Worm (Caenorhabditis elegans) whole organism, L4 larva: ENCODE measurements around the gene lips-7.

Experiments used
- F26F4.8 ChIP-seq: fragments of 200-800 bp; sonication (Bioruptor generic); conservative IDR thresholded peaks from 2 replicates; pipeline ENCODE4 v1.3.6; 2022; ENCODE audit warnings: missing genetic modification characterization, missing compliant biosample characterization
- F37D6.2 ChIP-seq: sonication (generic microtip); optimal IDR thresholded peaks from 2 replicates; lab custom pipeline; 2016; ENCODE audit warnings: mild to moderate bottlenecking, missing genetic modification characterization, missing compliant biosample characterization
- R02D3.7 ChIP-seq: fragments of 150-350 bp; sonication (generic microtip); optimal IDR thresholded peaks from 3 replicates; lab custom pipeline; 2014; ENCODE audit warnings: missing biosample characterization, missing genetic modification characterization
- ZK337.2 ChIP-seq: fragments of 200-800 bp; sonication (Bioruptor generic); IDR thresholded peaks from 2 replicates; pipeline ENCODE4 v1.3.6; 2022; ENCODE audit warnings: missing genetic modification reagents, missing genetic modification characterization, missing compliant biosample characterization
- ZK546.5 ChIP-seq, 2 experiments: sonication (generic microtip); optimal IDR thresholded peaks; 2 replicates each; lab custom pipeline; 2017; ENCODE audit warnings: missing biosample characterization in 2 of 2, missing genetic modification characterization in 2 of 2
- aha-1 ChIP-seq: fragments of 150-350 bp; peaks from one replicate; lab custom pipeline; 2014; ENCODE audit warnings: missing biosample characterization, missing genetic modification characterization
- arid-1 ChIP-seq: fragments of 200-800 bp; sonication (Bioruptor generic); conservative IDR thresholded peaks from 2 replicates; pipeline ENCODE4 v1.3.6; 2022; ENCODE audit warnings: missing genetic modification reagents, missing genetic modification characterization, missing compliant biosample characterization
- ceh-28 ChIP-seq: fragments of 150-350 bp; optimal IDR thresholded peaks from 2 replicates; lab custom pipeline; 2014; ENCODE audit warnings: missing biosample characterization, missing genetic modification reagents, missing genetic modification characterization
- ceh-62 ChIP-seq: sonication (generic microtip); optimal IDR thresholded peaks from 2 replicates; lab custom pipeline; 2017; ENCODE audit warnings: missing biosample characterization, missing genetic modification characterization
- ces-1 ChIP-seq: fragments of 150-350 bp; sonication (generic microtip); optimal IDR thresholded peaks from 4 replicates; lab custom pipeline; 2014; ENCODE audit warnings: missing biosample characterization, missing genetic modification reagents, missing genetic modification characterization
- cey-2 ChIP-seq: sonication (generic microtip); optimal IDR thresholded peaks from 3 replicates; lab custom pipeline; 2017; ENCODE audit warnings: missing genetic modification characterization, mild to moderate bottlenecking, missing compliant biosample characterization, antibody characterized with exemption, borderline replicate concordance; ENCODE audit not compliant: insufficient read depth
- ctbp-1 ChIP-seq: fragments of 200-800 bp; sonication (Bioruptor generic); IDR thresholded peaks from 2 replicates; pipeline ENCODE4 v1.3.6; 2022; ENCODE audit warnings: missing genetic modification reagents, missing genetic modification characterization, missing compliant biosample characterization
- daf-8 ChIP-seq: fragments of 200-800 bp; sonication (Bioruptor generic); IDR thresholded peaks from 2 replicates; pipeline ENCODE4 v1.3.6; 2022; ENCODE audit warnings: missing genetic modification characterization, missing compliant biosample characterization
- dmd-9 ChIP-seq: fragments of 200-800 bp; sonication (Bioruptor generic); IDR thresholded peaks from 2 replicates; pipeline ENCODE4 v1.3.6; 2022; ENCODE audit warnings: missing genetic modification reagents, missing genetic modification characterization, missing compliant biosample characterization
- duxl-1 ChIP-seq: sonication (generic microtip); optimal IDR thresholded peaks from 2 replicates; lab custom pipeline; 2016; ENCODE audit warnings: mild to moderate bottlenecking, missing genetic modification characterization, moderate library complexity, missing compliant biosample characterization; ENCODE audit not compliant: poor library complexity
- dve-1 ChIP-seq: sonication (generic microtip); optimal IDR thresholded peaks from 2 replicates; lab custom pipeline; 2017; ENCODE audit warnings: antibody characterized with exemption, mild to moderate bottlenecking, missing genetic modification characterization, missing compliant biosample characterization; ENCODE audit not compliant: insufficient read depth
- fos-1 ChIP-seq: fragments of 150-350 bp; optimal IDR thresholded peaks from 2 replicates; lab custom pipeline; 2014; ENCODE audit warnings: missing biosample characterization, missing genetic modification characterization
- gei-8 ChIP-seq: fragments of 200-800 bp; sonication (Bioruptor generic); optimal IDR thresholded peaks from 2 replicates; lab custom pipeline; 2018; ENCODE audit warnings: mild to moderate bottlenecking, missing genetic modification characterization, missing compliant biosample characterization
- hif-1 ChIP-seq, 2 experiments: sonication (generic microtip); optimal IDR thresholded peaks; 2 replicates each; lab custom pipeline; 2016 to 2017; ENCODE audit warnings: missing compliant biosample characterization in 2 of 2, missing genetic modification characterization in 2 of 2, missing genetic modification reagents in 2 of 2, missing genotype in 2 of 2, mild to moderate bottlenecking in 1 of 2
- hlh-30 ChIP-seq: sonication (generic microtip); optimal IDR thresholded peaks from 2 replicates; lab custom pipeline; 2017; ENCODE audit warnings: antibody characterized with exemption, mild to moderate bottlenecking, missing genetic modification characterization, missing compliant biosample characterization; ENCODE audit not compliant: insufficient read depth
- hmg-1.1 ChIP-seq: fragments of 200-800 bp; sonication (Bioruptor generic); IDR thresholded peaks from 2 replicates; pipeline ENCODE4 v1.3.6; 2022; ENCODE audit warnings: missing genetic modification reagents, missing genetic modification characterization, missing compliant biosample characterization
- lin-1 ChIP-seq: fragments of 200-800 bp; sonication (Bioruptor generic); IDR thresholded peaks from 2 replicates; pipeline ENCODE4 v1.3.6; 2022; ENCODE audit warnings: missing genetic modification reagents, missing genetic modification characterization, missing compliant biosample characterization
- lin-29 ChIP-seq: fragments of 200-800 bp; sonication (Bioruptor generic); IDR thresholded peaks from 2 replicates; pipeline ENCODE4 v1.3.6; 2022; ENCODE audit warnings: missing genetic modification reagents, missing genetic modification characterization, missing compliant biosample characterization
- lin-38 ChIP-seq: fragments of 200-800 bp; sonication (Bioruptor generic); IDR thresholded peaks from 2 replicates; pipeline ENCODE4 v1.3.6; 2022; ENCODE audit warnings: missing genetic modification reagents, missing genetic modification characterization, missing compliant biosample characterization
- lin-39 ChIP-seq: fragments of 150-350 bp; optimal IDR thresholded peaks from 2 replicates; lab custom pipeline; 2014; ENCODE audit warnings: missing biosample characterization, missing genetic modification reagents, missing genetic modification characterization
- lsy-2 ChIP-seq, 2 experiments: fragments of 150-350 bp in 1 of 2; sonication (generic microtip) in 1 of 2; optimal IDR thresholded peaks; 2 replicates each; lab custom pipeline; 2014 to 2017; ENCODE audit warnings: missing biosample characterization in 2 of 2, missing genetic modification characterization in 2 of 2
- mdl-1 ChIP-seq, 2 experiments: fragments of 150-350 bp in 1 of 2; sonication (generic microtip) in 1 of 2; optimal IDR thresholded peaks; 2 replicates each; lab custom pipeline; 2014 to 2017; ENCODE audit warnings: missing biosample characterization in 2 of 2, missing genetic modification characterization in 2 of 2
- mep-1 ChIP-seq: fragments of 150-350 bp; sonication (generic microtip); optimal IDR thresholded peaks from 3 replicates; lab custom pipeline; 2014; ENCODE audit warnings: missing biosample characterization, missing genetic modification characterization
- nhr-11 ChIP-seq: fragments of 150-350 bp; optimal IDR thresholded peaks from 2 replicates; lab custom pipeline; 2014; ENCODE audit warnings: missing biosample characterization, missing genetic modification characterization
- nhr-111 ChIP-seq: fragments of 200-800 bp; sonication (Bioruptor generic); optimal IDR thresholded peaks from 2 replicates; lab custom pipeline; 2018; ENCODE audit warnings: mild to moderate bottlenecking, missing genetic modification characterization, missing compliant biosample characterization
- nhr-237 ChIP-seq: sonication (generic microtip); optimal IDR thresholded peaks from 2 replicates; lab custom pipeline; 2017; ENCODE audit warnings: missing biosample characterization, missing genetic modification characterization
- nhr-25 ChIP-seq: sonication (generic microtip); optimal IDR thresholded peaks from 2 replicates; lab custom pipeline; 2017; ENCODE audit warnings: missing genetic modification characterization, mild to moderate bottlenecking, missing compliant biosample characterization, antibody characterized with exemption, moderate library complexity, borderline replicate concordance; ENCODE audit not compliant: insufficient read depth
- nhr-28 ChIP-seq: fragments of 150-350 bp; optimal IDR thresholded peaks from 2 replicates; lab custom pipeline; 2014; ENCODE audit warnings: missing biosample characterization, missing genetic modification characterization
- nhr-77 ChIP-seq: fragments of 150-350 bp; optimal IDR thresholded peaks from 2 replicates; lab custom pipeline; 2014; ENCODE audit warnings: missing biosample characterization, missing genetic modification characterization
- pha-4 ChIP-seq, 2 experiments: fragments of 150-350 bp in 1 of 2; fragments of 200-800 bp in 1 of 2; sonication (Bioruptor generic) in 1 of 2; IDR thresholded peaks in 1 of 2; optimal IDR thresholded peaks in 1 of 2; 2 replicates each; pipeline versions ENCODE4 v1.3.6 to Lab custom; 2014 to 2022; ENCODE audit warnings: missing genetic modification characterization in 2 of 2, missing genetic modification reagents in 2 of 2, missing biosample characterization in 1 of 2, missing compliant biosample characterization in 1 of 2
- pqm-1 ChIP-seq: sonication (generic microtip); optimal IDR thresholded peaks from 2 replicates; lab custom pipeline; 2017; ENCODE audit warnings: missing biosample characterization, missing genetic modification characterization
- skn-1 ChIP-seq: fragments of 150-350 bp; optimal IDR thresholded peaks from 2 replicates; lab custom pipeline; 2014; ENCODE audit warnings: missing biosample characterization, missing genetic modification characterization
- snpc-1.2 ChIP-seq: fragments of 200-800 bp; sonication (Bioruptor generic); IDR thresholded peaks from 2 replicates; pipeline ENCODE4 v1.3.6; 2022; ENCODE audit warnings: missing genetic modification reagents, missing genetic modification characterization, missing compliant biosample characterization
- spr-1 ChIP-seq: sonication (generic microtip); optimal IDR thresholded peaks from 2 replicates; lab custom pipeline; 2016; ENCODE audit warnings: mild to moderate bottlenecking, missing genetic modification characterization, missing compliant biosample characterization
- spr-3 ChIP-seq: fragments of 200-800 bp; sonication (Bioruptor generic); optimal IDR thresholded peaks from 2 replicates; lab custom pipeline; 2018; ENCODE audit warnings: mild to moderate bottlenecking, missing genetic modification characterization, missing compliant biosample characterization
- tag-97 ChIP-seq: fragments of 200-800 bp; sonication (Bioruptor generic); IDR thresholded peaks from 2 replicates; pipeline ENCODE4 v1.3.6; 2022; ENCODE audit warnings: missing genetic modification characterization, missing compliant biosample characterization
- tra-1 ChIP-seq: fragments of 200-800 bp; sonication (Bioruptor generic); IDR thresholded peaks from 2 replicates; pipeline ENCODE4 v1.3.6; 2022; ENCODE audit warnings: missing genetic modification reagents, missing genetic modification characterization, missing compliant biosample characterization
- unc-62 ChIP-seq, 3 experiments: fragments of 150-350 bp in 1 of 3; sonication (generic microtip); optimal IDR thresholded peaks in 2 of 3; peaks in 1 of 3; 1 replicate in 1 of 3; 2 replicates in 2 of 3; lab custom pipeline; 2014 to 2017; ENCODE audit warnings: missing biosample characterization in 3 of 3, missing genetic modification characterization in 3 of 3, missing genetic modification reagents in 3 of 3, missing genotype in 1 of 3
- zfp-3 ChIP-seq: fragments of 200-800 bp; sonication (Bioruptor generic); conservative IDR thresholded peaks from 2 replicates; pipeline ENCODE4 v1.3.6; 2022; ENCODE audit warnings: missing genetic modification reagents, missing genetic modification characterization, missing compliant biosample characterization
- zip-11 ChIP-seq: fragments of 200-800 bp; sonication (Bioruptor generic); IDR thresholded peaks from 2 replicates; pipeline ENCODE4 v1.3.6; 2022; ENCODE audit warnings: missing genetic modification characterization, missing compliant biosample characterization
- zip-2 ChIP-seq: fragments of 150-350 bp; optimal IDR thresholded peaks from 2 replicates; lab custom pipeline; 2014; ENCODE audit warnings: missing biosample characterization, missing genetic modification characterization
- ztf-11 ChIP-seq: fragments of 150-350 bp; optimal IDR thresholded peaks from 2 replicates; lab custom pipeline; 2014; ENCODE audit warnings: missing biosample characterization, missing genetic modification characterization

lips-7 gene

ce11 chrII:601305-601704, 49.7 kb downstream of the lips-7 start (continued):
- TF ChIP-seq spr-3 (GFP tag; lab: Kevin White, UChicago) = no peak
- TF ChIP-seq lin-29 (GFP tag; lab: Robert Waterston, UW) = no peak
- TF ChIP-seq pqm-1 (tag; lab: Kevin White, UChicago) = no peak
- no peak for TF ChIP-seq spr-1 (tag; lab: Kevin White, UChicago)
- TF ChIP-seq lin-39 (tag; lab: Kevin White, UChicago) = no peak
- TF ChIP-seq dve-1 (tag; lab: Kevin White, UChicago) = peak; percentile 67
- TF ChIP-seq mep-1 = peak; percentile 42
- TF ChIP-seq ceh-62 (tag; lab: Kevin White, UChicago) = no peak
- TF ChIP-seq zip-11 (GFP tag; lab: Robert Waterston, UW) = no peak
- TF ChIP-seq tag-97 (GFP tag; lab: Robert Waterston, UW) = no peak
- no peak for TF ChIP-seq dmd-9 (GFP tag; lab: Robert Waterston, UW)
- no peak for TF ChIP-seq lin-38 (GFP tag; lab: Robert Waterston, UW)
- no peak for TF ChIP-seq nhr-25 (tag; lab: Kevin White, UChicago)
- peak in 1 of 2 experiments; percentile 52 for TF ChIP-seq lsy-2 (tag; optimal IDR thresholded peaks at IDR 0.05; lab: Kevin White, UChicago)
- no peak for TF ChIP-seq daf-8 (GFP tag; lab: Robert Waterston, UW)
- no peak for TF ChIP-seq fos-1 (tag; lab: Kevin White, UChicago)
- TF ChIP-seq nhr-237 (tag; lab: Kevin White, UChicago) = no peak
- TF ChIP-seq hmg-1.1 (GFP tag; lab: Robert Waterston, UW) = peak; percentile 17; the same call in 1 of the 2 replicates
- no peak for TF ChIP-seq skn-1
- no peak for TF ChIP-seq pha-4 (GFP tag; IDR thresholded peaks at IDR 0.05; lab: Robert Waterston, UW)
- TF ChIP-seq pha-4 (tag; optimal IDR thresholded peaks at IDR 0.05; lab: Kevin White, UChicago) = peak; percentile 70
- TF ChIP-seq tra-1 (GFP tag; lab: Robert Waterston, UW) = no peak
- no peak for TF ChIP-seq zip-2 (tag; lab: Kevin White, UChicago)
- TF ChIP-seq, all 104 proteins: peak for 9

ce11 chrII:602020-602419, 50.4 kb downstream of the lips-7 start, which contains the start of gene nhl-3:
Gene nhl-3 (minus strand): TSS chrII:602120.
- TF ChIP-seq arid-1 (no peak), ctbp-1 (GFP tag; lab: Robert Waterston, UW) (no peak), F26F4.8 (GFP tag; lab: Robert Waterston, UW) (no peak), nhr-111 (GFP tag; lab: Kevin White, UChicago) (no peak), nhr-11 (tag; lab: Kevin White, UChicago) (no peak), hif-1 (tag; optimal IDR thresholded peaks at IDR 0.05; lab: Kevin White, UChicago) (no peak), ZK337.2 (no peak), nhr-237 (tag; lab: Kevin White, UChicago) (no peak), R02D3.7 (tag; lab: Kevin White, UChicago) (no peak), snpc-1.2 (GFP tag; lab: Robert Waterston, UW) (no peak), ceh-28 (tag; lab: Kevin White, UChicago) (no peak), gei-8 (GFP tag; lab: Kevin White, UChicago) (no peak)

- TF ChIP-seq zfp-3 (GFP tag; lab: Robert Waterston, UW) (no peak), ZK546.5 (tag; optimal IDR thresholded peaks at IDR 0.05; lab: Kevin White, UChicago) (no peak), F37D6.2 (tag; lab: Kevin White, UChicago) (no peak), nhr-77 (tag; lab: Kevin White, UChicago) (no peak), aha-1 (tag; lab: Kevin White, UChicago) (peak; percentile 89), pha-4 (GFP tag; IDR thresholded peaks at IDR 0.05; lab: Robert Waterston, UW) (no peak), pha-4 (tag; optimal IDR thresholded peaks at IDR 0.05; lab: Kevin White, UChicago) (no peak), mdl-1 (tag; optimal IDR thresholded peaks at IDR 0.05; lab: Kevin White, UChicago) (peak in 1 of 2 experiments; percentile 80), lin-29 (GFP tag; lab: Robert Waterston, UW) (no peak), unc-62 (GFP tag; optimal IDR thresholded peaks at IDR 0.05 in 1 of 2; lab: Kevin White, UChicago) (peak in 1 of 2 experiments; percentile 96), unc-62 (tag; optimal IDR thresholded peaks at IDR 0.05; lab: Kevin White, UChicago) (no peak), hlh-30 (tag; lab: Kevin White, UChicago) (peak; percentile 94), ces-1 (no peak), spr-3 (GFP tag; lab: Kevin White, UChicago) (no peak), nhr-28 (tag; lab: Kevin White, UChicago) (peak; percentile 61), duxl-1 (tag; lab: Kevin White, UChicago) (no peak), lin-1 (GFP tag; lab: Robert Waterston, UW) (no peak), cey-2 (tag; lab: Kevin White, UChicago) (no peak), ztf-11 (tag; lab: Kevin White, UChicago) (no peak), hmg-1.1 (GFP tag; lab: Robert Waterston, UW) (no peak)
Observed at ce11 chrII:602969-603368, 51.3 kb downstream of the lips-7 start.
